Worm (Caenorhabditis elegans): ENCODE results near the gene F19G12.3.

- TF ChIP-seq nhr-11 (tag; optimal IDR thresholded peaks at IDR 0.05) = no peak
- no peak for TF ChIP-seq ceh-16 (tag; optimal IDR thresholded peaks at IDR 0.05)
- no peak for TF ChIP-seq peb-1 (tag; optimal IDR thresholded peaks at IDR 0.05)
- TF ChIP-seq nhr-237 (tag; optimal IDR thresholded peaks at IDR 0.05) = no peak
- no peak for TF ChIP-seq unc-39 (tag; optimal IDR thresholded peaks at IDR 0.05)
- no peak for TF ChIP-seq lsy-2 (tag; optimal IDR thresholded peaks at IDR 0.05)
- no peak for TF ChIP-seq unc-55 (GFP tag; optimal IDR thresholded peaks at IDR 0.05)
- TF ChIP-seq skn-1 (tag; optimal IDR thresholded peaks at IDR 0.05) = no peak
Measured at ce11 chrX:1394437-1394836, 30.2 kb upstream of the F19G12.3 start.

All from whole organism, L2 larva.